Worm (Caenorhabditis elegans): Measurements from ENCODE around the gene R02F2.5.

Gene R02F2.5

ce11 chrIII:5442711-5443253, 36.3 kb upstream of the R02F2.5 start, which contains the start of the genes T24G10.2 and disl-2 (continued):
- no peak for TF ChIP-seq pqm-1 (tag; optimal IDR thresholded peaks at IDR 0.05)
- peak; percentile 29 for TF ChIP-seq rnt-1 (tag; optimal IDR thresholded peaks at IDR 0.05)
- TF ChIP-seq skn-1 (tag; optimal IDR thresholded peaks at IDR 0.05) = peak; percentile 68
- TF ChIP-seq jun-1 (tag; optimal IDR thresholded peaks at IDR 0.05) = peak; percentile 12
- peak; percentile 62 to 78 for TF ChIP-seq lin-35 (GFP tag; optimal IDR thresholded peaks at IDR 0.05)
- TF ChIP-seq lin-15B (tag; optimal IDR thresholded peaks at IDR 0.05) = peak; percentile 39
- peak; percentile 51 for TF ChIP-seq xbp-1 (tag; optimal IDR thresholded peaks at IDR 0.05)
- TF ChIP-seq unc-62 (GFP tag; optimal IDR thresholded peaks at IDR 0.05) = no peak
- TF ChIP-seq grh-1 (GFP tag; IDR thresholded peaks at IDR 0.05) = no peak
- TF ChIP-seq egl-27 (tag; optimal IDR thresholded peaks at IDR 0.05) = no peak
- no peak for TF ChIP-seq ceh-8 (GFP tag; optimal IDR thresholded peaks at IDR 0.05)
- peak; percentile 37 for TF ChIP-seq nhr-71 (tag; optimal IDR thresholded peaks at IDR 0.05)
- TF ChIP-seq lin-39 (tag; optimal IDR thresholded peaks at IDR 0.05) = peak; percentile 3
- TF ChIP-seq nhr-11 (tag; optimal IDR thresholded peaks at IDR 0.05) = no peak
- TF ChIP-seq C34B4.2 (tag; optimal IDR thresholded peaks at IDR 0.05) = no peak
- no peak for TF ChIP-seq elt-2 (tag; optimal IDR thresholded peaks at IDR 0.05)
- TF ChIP-seq swsn-7 (tag; optimal IDR thresholded peaks at IDR 0.05) = peak; percentile 30
- peak in 2 of 3 experiments; percentile 5 to 74 for TF ChIP-seq ceh-82 (tag; optimal IDR thresholded peaks at IDR 0.05)
- no peak for TF ChIP-seq nhr-28 (tag; optimal IDR thresholded peaks at IDR 0.05)
- no peak for TF ChIP-seq mab-9 (GFP tag; IDR thresholded peaks at IDR 0.05)
- peak in 1 of 2 experiments; percentile 55 for TF ChIP-seq mdl-1 (tag; optimal IDR thresholded peaks at IDR 0.05)
- peak; percentile 21 for TF ChIP-seq snpc-4 (tag; optimal IDR thresholded peaks at IDR 0.05)
- no peak for TF ChIP-seq aly-2 (tag; optimal IDR thresholded peaks at IDR 0.05)
- TF ChIP-seq nhr-77 (tag; optimal IDR thresholded peaks at IDR 0.05) = peak; percentile 9
- TF ChIP-seq irx-1 (tag; optimal IDR thresholded peaks at IDR 0.05) = peak; percentile 25
- TF ChIP-seq isw-1 (GFP tag; IDR thresholded peaks at IDR 0.05) = no peak; the same call in 1 of the 2 replicates
- no peak for TF ChIP-seq ceh-63 (GFP tag; optimal IDR thresholded peaks at IDR 0.05)
- TF ChIP-seq tbx-2 (tag; optimal IDR thresholded peaks at IDR 0.05) = peak; percentile 28
- peak; percentile 64 to 71 for TF ChIP-seq efl-1 (optimal IDR thresholded peaks at IDR 0.05)
- TF ChIP-seq efl-1 (GFP tag; optimal IDR thresholded peaks at IDR 0.05 in 1 of 2) = peak; percentile 73 to 96
- no peak for TF ChIP-seq sox-4 (tag; optimal IDR thresholded peaks at IDR 0.05)
- no peak for TF ChIP-seq C04F5.9 (tag; optimal IDR thresholded peaks at IDR 0.05)
- no peak for TF ChIP-seq aha-1 (tag; optimal IDR thresholded peaks at IDR 0.05)
- TF ChIP-seq nhr-20 (tag; optimal IDR thresholded peaks at IDR 0.05) = peak; percentile 50
- TF ChIP-seq unc-130 (tag; optimal IDR thresholded peaks at IDR 0.05) = peak; percentile 49
- TF ChIP-seq fkh-10 (GFP tag; optimal IDR thresholded peaks at IDR 0.05) = no peak
- TF ChIP-seq fos-1 (tag; optimal IDR thresholded peaks at IDR 0.05) = peak; percentile 13
- TF ChIP-seq hlh-4 (tag; optimal IDR thresholded peaks at IDR 0.05) = no peak
- peak; percentile 63 to 78 (median 70) for TF ChIP-seq dpl-1 (GFP tag; optimal IDR thresholded peaks at IDR 0.05)
- no peak for TF ChIP-seq efl-3 (GFP tag; optimal IDR thresholded peaks at IDR 0.05)
- TF ChIP-seq ama-1 (optimal IDR thresholded peaks at IDR 0.05) = no peak
- no peak for TF ChIP-seq lir-3 (tag; optimal IDR thresholded peaks at IDR 0.05; ENCODE audit: poor library complexity)
- TF ChIP-seq egl-13 (tag; optimal IDR thresholded peaks at IDR 0.05) = no peak
- no peak for TF ChIP-seq unc-86 (tag; optimal IDR thresholded peaks at IDR 0.05)
- TF ChIP-seq ces-1 (GFP tag; optimal IDR thresholded peaks at IDR 0.05) = no peak
- TF ChIP-seq alr-1 (tag; optimal IDR thresholded peaks at IDR 0.05; ENCODE audit: borderline replicate concordance) = no peak
- TF ChIP-seq ztf-11 (tag; optimal IDR thresholded peaks at IDR 0.05) = no peak
- TF ChIP-seq ceh-90 (tag; optimal IDR thresholded peaks at IDR 0.05) = no peak
- TF ChIP-seq nhr-76 (tag; optimal IDR thresholded peaks at IDR 0.05) = no peak
- TF ChIP-seq zip-4 (GFP tag; optimal IDR thresholded peaks at IDR 0.05) = no peak
- no peak for TF ChIP-seq nhr-90 (tag; optimal IDR thresholded peaks at IDR 0.05; ENCODE audit: poor library complexity)
- TF ChIP-seq nhr-85 (tag) = peak; percentile 63
- peak; percentile 50 for TF ChIP-seq lin-14 (GFP tag; optimal IDR thresholded peaks at IDR 0.05)
